Worm (Caenorhabditis elegans) whole organism, L1 larva: ENCODE results near the gene F49C5.7.

Experiments used
- ceh-88 ChIP-seq: fragments of 200-800 bp; sonication (Bioruptor generic); IDR thresholded peaks from 2 replicates; pipeline ENCODE4 v1.3.6; 2022; ENCODE audit warnings: missing genetic modification characterization, missing compliant biosample characterization
- lir-3 ChIP-seq: sonication (generic microtip); optimal IDR thresholded peaks from 2 replicates; lab custom pipeline; 2016; ENCODE audit warnings: mild to moderate bottlenecking, missing genetic modification characterization, moderate library complexity, missing compliant biosample characterization; ENCODE audit not compliant: poor library complexity
- mab-9 ChIP-seq: fragments of 200-800 bp; sonication (Bioruptor generic); IDR thresholded peaks from 2 replicates; pipeline ENCODE4 v1.3.6; 2022; ENCODE audit warnings: missing genetic modification reagents, missing genetic modification characterization, missing compliant biosample characterization
- nhr-11 ChIP-seq: fragments of 150-350 bp; optimal IDR thresholded peaks from 2 replicates; lab custom pipeline; 2014; ENCODE audit warnings: missing biosample characterization, missing genetic modification characterization
- pqm-1 ChIP-seq: sonication (generic microtip); optimal IDR thresholded peaks from 3 replicates; lab custom pipeline; 2017; ENCODE audit warnings: missing biosample characterization, missing genetic modification characterization
- skn-1 ChIP-seq: fragments of 150-350 bp; optimal IDR thresholded peaks from 2 replicates; lab custom pipeline; 2014; ENCODE audit warnings: missing biosample characterization, missing genetic modification characterization
- unc-130 ChIP-seq: fragments of 150-350 bp; optimal IDR thresholded peaks from 2 replicates; lab custom pipeline; 2017; ENCODE audit warnings: missing biosample characterization, missing genetic modification characterization, inconsistent platforms

DNA sequence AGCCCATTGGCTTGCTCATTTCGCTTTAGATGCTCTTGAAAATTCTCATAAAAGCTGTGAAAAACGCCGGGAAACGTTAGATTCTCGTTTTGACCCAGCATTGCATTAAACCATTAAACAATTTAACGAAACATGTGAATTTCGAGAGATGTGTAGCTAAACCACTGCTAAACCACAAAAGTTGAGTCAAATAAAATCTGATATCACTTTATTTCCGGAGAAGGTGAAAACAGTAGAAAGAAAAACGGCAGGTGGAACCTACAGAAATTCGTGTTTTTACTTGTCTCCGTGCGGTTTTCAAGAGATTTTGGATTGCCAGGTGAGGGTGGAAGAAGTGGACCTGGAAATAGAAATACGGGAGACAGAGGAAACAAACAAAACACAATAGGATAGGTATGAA, 21.4 kb upstream of the F49C5.7 start, which contains the start of gene F49C5.9:
- TF ChIP-seq ceh-88 (no peak), unc-130 (tag; lab: Kevin White, UChicago) (no peak), skn-1 (tag; lab: Kevin White, UChicago) (no peak), mab-9 (GFP tag; lab: Robert Waterston, UW) (no peak), lir-3 (no peak), nhr-11 (tag; lab: Kevin White, UChicago) (no peak), pqm-1 (tag; lab: Kevin White, UChicago) (no peak)
